Fruit fly (Drosophila melanogaster): Measurements from ENCODE around the gene CG15390.

Gene CG15390

DNA sequence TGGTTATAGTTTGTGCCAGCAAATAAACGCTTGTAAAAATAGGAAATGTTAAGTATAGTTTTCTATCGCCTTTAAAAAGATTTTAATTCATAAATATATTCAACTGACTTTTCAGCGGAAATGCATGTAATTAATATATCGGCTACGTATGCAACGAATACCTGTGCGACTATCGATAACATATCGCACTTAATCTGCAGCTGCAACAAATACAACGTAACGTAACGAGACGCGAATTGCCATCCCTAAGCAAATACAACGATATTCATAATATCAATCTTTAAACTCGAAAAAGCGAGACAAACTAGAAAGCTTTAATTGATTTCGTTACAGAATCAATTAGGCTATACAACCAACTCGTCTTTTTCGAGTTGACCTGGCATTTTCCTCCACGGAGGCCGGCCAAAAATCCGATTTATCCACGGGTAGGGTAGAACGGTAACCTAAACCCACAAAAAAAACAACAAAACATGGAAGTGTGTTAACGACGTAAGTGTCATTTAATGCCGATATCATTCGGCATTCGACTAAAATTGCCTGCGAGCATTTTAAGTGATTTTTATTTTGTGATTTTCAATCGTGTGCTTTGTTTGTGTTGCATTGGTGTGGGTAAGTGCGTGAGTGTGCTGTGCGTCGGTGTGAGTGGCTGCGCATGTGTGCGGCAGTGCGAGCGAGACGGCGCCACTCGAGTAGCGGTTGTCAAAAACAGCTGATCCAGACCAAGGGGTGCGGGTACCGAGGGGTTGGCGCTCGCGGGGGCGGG is 1.3 kb downstream of the CG15390 start, which contains the start of gene Atxn7:
Gene Atxn7 (plus strand): TSS at position 187 of the 763 bp plus-strand sequence.
- TF ChIP-seq CG12768 (GFP tag; optimal IDR thresholded peaks at IDR 0.05) (peak; percentile 28), cic (GFP tag; optimal IDR thresholded peaks at IDR 0.05) (peak; percentile 49), Clk (GFP tag; optimal IDR thresholded peaks at IDR 0.05) (peak; percentile 12), CG7045 (GFP tag; optimal IDR thresholded peaks at IDR 0.05) (peak; percentile 74), pad (GFP tag; optimal IDR thresholded peaks at IDR 0.05) (peak; percentile 91), tj (GFP tag; optimal IDR thresholded peaks at IDR 0.05) (peak; percentile 49), CG1620 (GFP tag; optimal IDR thresholded peaks at IDR 0.05) (peak; percentile 80), Crg-1 (GFP tag; optimal IDR thresholded peaks at IDR 0.05) (peak; percentile 84), kay (GFP tag; ENCODE audit: borderline replicate concordance) (no peak), CG14711 (tag; optimal IDR thresholded peaks at IDR 0.05) (peak; percentile 39), Hr96 (GFP tag; optimal IDR thresholded peaks at IDR 0.05) (peak; percentile 80), bab1 (GFP tag; optimal IDR thresholded peaks at IDR 0.05) (peak; percentile 88), CG33017 (tag; optimal IDR thresholded peaks at IDR 0.05) (peak; percentile 76), CG7101 (tag; optimal IDR thresholded peaks at IDR 0.05) (peak; percentile 87), ovo (GFP tag; optimal IDR thresholded peaks at IDR 0.05) (peak; percentile 92), CG11617 (GFP tag; optimal IDR thresholded peaks at IDR 0.05) (peak; percentile 82), toe (GFP tag; optimal IDR thresholded peaks at IDR 0.05) (peak; percentile 80), cnc (optimal IDR thresholded peaks at IDR 0.05) (no peak), CG5204 (GFP tag; optimal IDR thresholded peaks at IDR 0.05) (peak; percentile 75), Mnt (GFP tag; optimal IDR thresholded peaks at IDR 0.05) (peak; percentile 70)

DNA sequence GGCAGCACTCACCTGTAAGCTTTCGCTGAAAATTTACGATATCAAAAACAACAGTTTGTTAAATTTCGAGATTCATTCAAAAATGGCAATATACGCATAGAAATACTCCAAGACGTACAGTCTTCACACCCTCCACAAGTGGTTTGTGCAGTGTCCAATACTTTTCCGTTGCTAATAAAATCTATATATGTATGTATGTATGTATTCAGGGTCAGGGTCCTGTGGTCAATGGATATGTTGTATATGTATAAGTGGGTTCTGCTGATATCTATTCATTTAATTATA is 1.8 kb downstream of the CG15390 start:
- TF ChIP-seq cnc (optimal IDR thresholded peaks at IDR 0.05) (no peak), cic (GFP tag; optimal IDR thresholded peaks at IDR 0.05) (peak; percentile 66)

DNA sequence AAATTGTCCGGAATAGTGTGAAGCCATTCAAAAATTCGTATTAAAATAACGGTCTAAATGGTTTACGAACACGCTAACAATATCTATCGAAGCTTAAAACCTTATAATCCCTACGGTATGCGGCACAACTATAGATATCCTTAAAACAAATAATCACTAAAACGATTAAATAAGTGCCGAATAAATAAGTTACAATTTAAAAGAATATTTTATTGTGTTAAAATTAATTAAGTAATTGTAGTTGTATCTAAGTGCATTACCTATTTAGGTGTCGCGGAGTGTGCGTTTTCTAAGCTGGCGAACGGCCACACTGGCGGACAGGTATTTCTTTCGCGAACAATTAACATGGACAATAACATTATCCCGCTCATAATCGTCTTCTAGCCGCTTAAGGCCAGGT is 6.3 kb downstream of the CG15390 start, which contains the start of gene Eogt:
Gene Eogt (plus strand): TSS at position 293 of the 400 bp plus-strand sequence.
- TF ChIP-seq cic (GFP tag; optimal IDR thresholded peaks at IDR 0.05) (peak; percentile 17), CG7045 (GFP tag; optimal IDR thresholded peaks at IDR 0.05) (peak; percentile 89), CG5204 (GFP tag; optimal IDR thresholded peaks at IDR 0.05) (peak; percentile 77), pad (GFP tag; optimal IDR thresholded peaks at IDR 0.05) (peak; percentile 75), CG1620 (GFP tag; optimal IDR thresholded peaks at IDR 0.05) (peak; percentile 69), ovo (GFP tag; optimal IDR thresholded peaks at IDR 0.05) (peak; percentile 64), kay (GFP tag; ENCODE audit: borderline replicate concordance) (no peak), tj (GFP tag; optimal IDR thresholded peaks at IDR 0.05) (peak; percentile 55), Hr96 (GFP tag; optimal IDR thresholded peaks at IDR 0.05) (peak; percentile 55), CG11617 (GFP tag; optimal IDR thresholded peaks at IDR 0.05) (peak; percentile 82), cnc (optimal IDR thresholded peaks at IDR 0.05) (no peak), CG7101 (tag; optimal IDR thresholded peaks at IDR 0.05) (peak; percentile 96), Mnt (GFP tag; optimal IDR thresholded peaks at IDR 0.05) (peak; percentile 61), CG14711 (tag; optimal IDR thresholded peaks at IDR 0.05) (peak; percentile 90), CG12768 (GFP tag; optimal IDR thresholded peaks at IDR 0.05) (peak; percentile 90), bab1 (GFP tag; optimal IDR thresholded peaks at IDR 0.05) (peak; percentile 88), Crg-1 (GFP tag; optimal IDR thresholded peaks at IDR 0.05) (peak; percentile 84), Clk (GFP tag; optimal IDR thresholded peaks at IDR 0.05) (peak; percentile 57), CG33017 (tag; optimal IDR thresholded peaks at IDR 0.05) (peak; percentile 97), toe (GFP tag; optimal IDR thresholded peaks at IDR 0.05) (peak; percentile 83)

DNA sequence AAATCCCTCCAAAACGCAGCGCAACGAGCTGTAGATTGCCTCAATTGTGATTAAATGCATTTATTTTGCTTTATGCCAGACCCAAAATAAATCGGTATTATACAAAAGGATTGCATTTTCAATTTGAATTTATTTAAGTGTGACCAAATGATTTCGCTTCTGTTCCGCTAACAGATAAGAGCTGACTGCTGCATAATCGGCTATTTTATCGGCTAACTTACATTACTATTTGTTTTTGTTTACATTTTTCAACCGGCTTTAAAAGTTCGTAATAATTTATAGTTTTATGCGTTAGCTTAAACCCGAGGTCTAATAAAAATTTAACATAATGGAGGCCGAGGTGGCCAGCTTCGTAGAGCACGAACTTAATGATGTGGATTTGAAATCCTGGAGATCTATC is 8.5 kb downstream of the CG15390 start, which contains the start of gene PIG-Wa:
Gene PIG-Wa (plus strand): TSS at position 232 of the 400 bp plus-strand sequence.
- TF ChIP-seq bab1 (GFP tag; optimal IDR thresholded peaks at IDR 0.05) = peak; percentile 18
- no peak for TF ChIP-seq CG7045 (GFP tag; optimal IDR thresholded peaks at IDR 0.05)

DNA sequence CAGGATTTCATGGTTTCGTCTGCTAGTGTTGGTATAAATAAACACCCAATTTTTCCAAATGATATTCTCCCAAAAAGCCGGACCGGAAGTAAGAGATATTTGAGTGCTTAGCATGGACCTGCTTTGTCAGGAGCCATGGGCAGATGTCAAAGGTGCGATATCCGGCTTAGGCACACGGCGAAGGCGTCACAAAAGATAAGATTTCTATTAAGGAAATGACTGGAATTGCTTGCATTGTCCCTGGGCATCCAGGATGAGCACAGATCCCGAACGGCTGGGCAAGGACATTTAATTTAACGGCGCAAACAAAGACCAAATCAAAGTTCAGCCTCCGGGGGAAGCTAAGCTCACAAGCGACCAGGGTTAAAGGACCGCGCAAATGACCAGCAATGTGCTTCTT is 11.2 kb downstream of the CG15390 start, which contains the start of gene CG3557:
Gene CG3557 (minus strand): TSS at position 101 of the 400 bp plus-strand sequence.
- TF ChIP-seq CG11617 (GFP tag; optimal IDR thresholded peaks at IDR 0.05) = no peak
- no peak for TF ChIP-seq tj (GFP tag; optimal IDR thresholded peaks at IDR 0.05)
- no peak for TF ChIP-seq CG1620 (GFP tag; optimal IDR thresholded peaks at IDR 0.05)
- no peak for TF ChIP-seq CG12768 (GFP tag; optimal IDR thresholded peaks at IDR 0.05)
- no peak for TF ChIP-seq cic (GFP tag; optimal IDR thresholded peaks at IDR 0.05)
- no peak for TF ChIP-seq Hr96 (GFP tag; optimal IDR thresholded peaks at IDR 0.05)
- no peak for TF ChIP-seq Crg-1 (GFP tag; optimal IDR thresholded peaks at IDR 0.05)
- TF ChIP-seq cnc (optimal IDR thresholded peaks at IDR 0.05) = no peak
- TF ChIP-seq CG7101 (tag; optimal IDR thresholded peaks at IDR 0.05) = no peak
- no peak for TF ChIP-seq CG33017 (tag; optimal IDR thresholded peaks at IDR 0.05)
- no peak for TF ChIP-seq Clk (GFP tag; optimal IDR thresholded peaks at IDR 0.05)
- TF ChIP-seq CG5204 (GFP tag; optimal IDR thresholded peaks at IDR 0.05) = no peak
- no peak for TF ChIP-seq CG14711 (tag; optimal IDR thresholded peaks at IDR 0.05)
- no peak for TF ChIP-seq Mnt (GFP tag; optimal IDR thresholded peaks at IDR 0.05)
- no peak for TF ChIP-seq ovo (GFP tag; optimal IDR thresholded peaks at IDR 0.05)
- no peak for TF ChIP-seq kay (GFP tag; ENCODE audit: borderline replicate concordance)
- no peak for TF ChIP-seq toe (GFP tag; optimal IDR thresholded peaks at IDR 0.05)

DNA sequence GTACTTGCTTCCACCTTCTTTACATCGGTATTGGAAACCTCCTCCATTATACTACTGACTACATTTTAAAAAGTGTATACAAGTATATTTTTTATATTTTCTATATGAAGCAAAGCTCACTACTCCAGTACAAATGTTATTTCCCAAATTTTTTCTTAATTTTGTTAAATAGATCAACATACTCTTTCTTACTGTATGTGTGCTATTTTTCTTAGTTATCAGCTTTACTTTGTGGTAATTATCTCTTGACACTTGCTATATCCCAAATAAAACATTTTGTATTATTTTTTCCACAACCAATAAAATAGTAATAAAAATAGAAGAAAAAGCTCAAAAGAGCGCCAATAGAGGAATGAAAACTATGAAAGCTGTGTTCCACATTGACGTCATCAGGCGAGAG is 16.1 kb downstream of the CG15390 start, which contains the start of gene CG43750:
Gene CG43750 (minus strand): TSS at position 101 of the 400 bp plus-strand sequence.
- no peak for TF ChIP-seq CG33017 (tag; optimal IDR thresholded peaks at IDR 0.05)
